Worm (Caenorhabditis elegans) whole organism, L1 larva: ENCODE data around the gene math-38.

ENCODE experiments used
- aha-1 ChIP-seq: fragments of 150-350 bp; optimal IDR thresholded peaks from 2 replicates; lab custom pipeline; 2014; ENCODE audit warnings: missing biosample characterization, missing genetic modification characterization
- aly-2 ChIP-seq: fragments of 150-350 bp; optimal IDR thresholded peaks from 2 replicates; lab custom pipeline; 2014; ENCODE audit warnings: missing biosample characterization, missing genetic modification characterization
- blmp-1 ChIP-seq: fragments of 150-350 bp; optimal IDR thresholded peaks from 2 replicates; lab custom pipeline; 2014; ENCODE audit warnings: missing biosample characterization, missing genetic modification characterization
- egl-27 ChIP-seq, 2 experiments: fragments of 150-350 bp in 1 of 2; sonication (generic microtip); optimal IDR thresholded peaks; 3 replicates each; lab custom pipeline; 2017 to 2018; ENCODE audit warnings: missing biosample characterization in 2 of 2, missing genetic modification characterization in 2 of 2, missing genetic modification reagents in 2 of 2
- fos-1 ChIP-seq: fragments of 150-350 bp; optimal IDR thresholded peaks from 2 replicates; lab custom pipeline; 2014; ENCODE audit warnings: missing biosample characterization, missing genetic modification characterization
- lin-39 ChIP-seq: fragments of 150-350 bp; optimal IDR thresholded peaks from 2 replicates; lab custom pipeline; 2014; ENCODE audit warnings: missing biosample characterization, missing genetic modification reagents, missing genetic modification characterization
- mdl-1 ChIP-seq, 2 experiments: fragments of 150-350 bp; optimal IDR thresholded peaks; 2 replicates each; lab custom pipeline; 2014 to 2017; ENCODE audit warnings: missing biosample characterization in 2 of 2, missing genetic modification characterization in 2 of 2, inconsistent platforms in 1 of 2
- nhr-76 ChIP-seq: sonication (generic microtip); optimal IDR thresholded peaks from 2 replicates; lab custom pipeline; 2017; ENCODE audit warnings: missing biosample characterization, missing genetic modification characterization
- nhr-77 ChIP-seq: fragments of 150-350 bp; optimal IDR thresholded peaks from 2 replicates; lab custom pipeline; 2014; ENCODE audit warnings: missing biosample characterization, missing genetic modification characterization
- skn-1 ChIP-seq: fragments of 150-350 bp; optimal IDR thresholded peaks from 2 replicates; lab custom pipeline; 2014; ENCODE audit warnings: missing biosample characterization, missing genetic modification characterization
- snpc-4 ChIP-seq: fragments of 150-350 bp; optimal IDR thresholded peaks from 2 replicates; lab custom pipeline; 2014; ENCODE audit warnings: missing biosample characterization, missing genetic modification characterization
- swsn-7 ChIP-seq: sonication (generic microtip); optimal IDR thresholded peaks from 2 replicates; lab custom pipeline; 2016; ENCODE audit warnings: missing genetic modification characterization, missing compliant biosample characterization
- unc-62 ChIP-seq: fragments of 150-350 bp; optimal IDR thresholded peaks from 2 replicates; lab custom pipeline; 2014; ENCODE audit warnings: missing biosample characterization, missing genetic modification reagents, missing genetic modification characterization

DNA sequence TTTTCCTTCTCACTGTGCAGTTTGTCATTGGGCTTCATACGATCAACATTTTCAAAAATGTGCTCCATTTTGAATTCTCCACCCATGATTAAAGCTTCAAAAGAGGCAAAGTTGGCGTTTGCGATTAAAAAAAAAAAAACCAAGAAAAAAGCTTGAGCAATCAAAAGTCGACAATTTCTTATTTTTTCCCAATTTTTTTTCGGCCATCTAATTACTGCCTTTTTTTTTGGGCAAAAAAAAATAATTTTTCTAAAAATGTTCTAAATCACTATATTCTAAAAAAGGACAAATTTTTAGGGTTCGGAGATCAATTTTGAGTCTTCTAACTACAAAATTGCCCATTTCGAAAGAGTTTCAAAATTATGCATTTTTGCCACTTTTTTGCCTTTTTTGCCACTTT, 3.8 kb downstream of the math-38 start, which contains the start of gene K05F6.10:
- TF ChIP-seq swsn-7 (tag; lab: Kevin White, UChicago) (no peak), mdl-1 (tag; optimal IDR thresholded peaks at IDR 0.05; lab: Kevin White, UChicago) (no peak), lin-39 (no peak), skn-1 (tag; lab: Kevin White, UChicago) (no peak), nhr-77 (tag; lab: Kevin White, UChicago) (no peak), unc-62 (GFP tag; lab: Kevin White, UChicago) (no peak), aha-1 (tag; lab: Kevin White, UChicago) (no peak), fos-1 (no peak), aly-2 (no peak), blmp-1 (tag; lab: Kevin White, UChicago) (no peak), egl-27 (tag; optimal IDR thresholded peaks at IDR 0.05; lab: Kevin White, UChicago) (no peak), snpc-4 (tag; lab: Kevin White, UChicago) (no peak), nhr-76 (no peak)
